Worm (Caenorhabditis elegans) whole organism, early embryonic: ENCODE measurements around the gene pqn-27.

Experiments
- ama-1 ChIP-seq: fragments of 150-350 bp; optimal IDR thresholded peaks from 2 replicates; lab custom pipeline; 2014
- ceh-36 ChIP-seq: sonication (generic microtip); optimal IDR thresholded peaks from 2 replicates; lab custom pipeline; 2016; ENCODE audit warnings: missing genetic modification characterization, inconsistent platforms, missing compliant biosample characterization
- ets-7 ChIP-seq: sonication (generic microtip); optimal IDR thresholded peaks from 2 replicates; lab custom pipeline; 2016; ENCODE audit warnings: missing genotype, missing genetic modification characterization, missing compliant biosample characterization
- scrt-1 ChIP-seq: fragments of 200-800 bp; sonication (Bioruptor generic); IDR thresholded peaks from 2 replicates; pipeline ENCODE4 v1.3.6; 2022; ENCODE audit warnings: missing genetic modification characterization, missing compliant biosample characterization
- tbx-37 ChIP-seq: fragments of 200-800 bp; sonication (Bioruptor generic); conservative IDR thresholded peaks from 2 replicates; pipeline ENCODE4 v1.3.6; 2022; ENCODE audit warnings: missing genetic modification reagents, missing genetic modification characterization, missing compliant biosample characterization

- TF ChIP-seq ets-7 (tag; lab: Kevin White, UChicago) (no peak), ama-1 (lab: Kevin White, UChicago) (no peak), ceh-36 (tag; lab: Kevin White, UChicago) (no peak), tbx-37 (GFP tag; lab: Robert Waterston, UW) (no peak), scrt-1 (no peak)
Observed at ce11 chrII:13414099-13414498, 46.3 kb downstream of the pqn-27 start.
